Fruit fly (Drosophila melanogaster): ENCODE results near the gene Amt.

The Amt gene

dm6 chr3R:15208712-15209499 lies 40.0 kb downstream of the Amt start, which contains the start of the genes Spn88Eb and Mau2 (continued):
- TF ChIP-seq CG6175 (GFP tag; IDR thresholded peaks at IDR 0.05) (peak; percentile 53; the same call in 1 of the 3 replicates), chinmo (GFP tag; IDR thresholded peaks at IDR 0.05; ENCODE audit: partially characterized antibody) (0 out of 4 replicates have a peak, but pooled peaks have one; percentile 52), CG10565 (GFP tag; optimal IDR thresholded peaks at IDR 0.05) (no peak), caup (GFP tag; optimal IDR thresholded peaks at IDR 0.05; ENCODE audit: severe bottlenecking) (peak; percentile 67), Tbp (GFP tag; optimal IDR thresholded peaks at IDR 0.05) (no peak), CG11093 (GFP tag; IDR thresholded peaks at IDR 0.05) (no peak; the same call in 2 of the 3 replicates), Spps (tag; optimal IDR thresholded peaks at IDR 0.05) (no peak), CG9817 (tag; optimal IDR thresholded peaks at IDR 0.05) (peak; percentile 71), Hmr (GFP tag; optimal IDR thresholded peaks at IDR 0.05) (no peak), crol (GFP tag; IDR thresholded peaks at IDR 0.05) (no peak), CG14710 (tag; optimal IDR thresholded peaks at IDR 0.05) (peak; percentile 66), Sin3A (optimal IDR thresholded peaks at IDR 0.05) (peak; percentile 61), CG6689 (GFP tag; IDR thresholded peaks at IDR 0.05) (0 out of 2 replicates have a peak, but pooled peaks have one; percentile 34), Lpt (GFP tag; optimal IDR thresholded peaks at IDR 0.05) (no peak), CG30431 (GFP tag; optimal IDR thresholded peaks at IDR 0.05) (peak; percentile 48), CG7745 (tag; optimal IDR thresholded peaks at IDR 0.05) (no peak), unc-4 (GFP tag; IDR thresholded peaks at IDR 0.05; ENCODE audit: partially characterized antibody) (peak; percentile 72), CG3065 (GFP tag; optimal IDR thresholded peaks at IDR 0.05) (no peak), Rfx (GFP tag; IDR thresholded peaks at IDR 0.05) (peak; percentile 92), CG3838 (GFP tag; optimal IDR thresholded peaks at IDR 0.05) (no peak), trem (tag; optimal IDR thresholded peaks at IDR 0.05) (peak; percentile 49), dati (GFP tag; IDR thresholded peaks at IDR 0.05) (no peak), jigr1 (GFP tag; IDR thresholded peaks at IDR 0.05) (no peak), Bdp1 (GFP tag; optimal IDR thresholded peaks at IDR 0.05) (peak; percentile 56), CG2875 (GFP tag; optimal IDR thresholded peaks at IDR 0.05) (no peak), Dll (GFP tag; IDR thresholded peaks at IDR 0.05; ENCODE audit: partially characterized antibody) (peak; percentile 75; the same call in 3 of the 4 replicates), knrl (GFP tag; IDR thresholded peaks at IDR 0.05; ENCODE audit: partially characterized antibody) (peak; percentile 82), twi (tag; optimal IDR thresholded peaks at IDR 0.05) (no peak), salm (tag; optimal IDR thresholded peaks at IDR 0.05) (no peak), kni (GFP tag; optimal IDR thresholded peaks at IDR 0.05) (no peak), Max (GFP tag; optimal IDR thresholded peaks at IDR 0.05) (peak; percentile 42), fd3F (GFP tag; optimal IDR thresholded peaks at IDR 0.05) (peak; percentile 34), Antp (GFP tag; optimal IDR thresholded peaks at IDR 0.05) (peak; percentile 75), CG15696 (tag; optimal IDR thresholded peaks at IDR 0.05) (peak; percentile 48), fd102C (GFP tag; optimal IDR thresholded peaks at IDR 0.05) (peak; percentile 38), Mrtf (GFP tag; IDR thresholded peaks at IDR 0.05) (peak; percentile 69; the same call in 2 of the 3 replicates), cad (GFP tag; optimal IDR thresholded peaks at IDR 0.05) (no peak), CG1603 (tag; optimal IDR thresholded peaks at IDR 0.05) (peak; percentile 71), CG18476 (GFP tag; optimal IDR thresholded peaks at IDR 0.05) (peak; percentile 13), CG7963 (GFP tag; IDR thresholded peaks at IDR 0.05; ENCODE audit: partially characterized antibody) (no peak; the same call in 1 of the 3 replicates), CG3407 (GFP tag; optimal IDR thresholded peaks at IDR 0.05) (peak; percentile 31), CG8765 (GFP tag; IDR thresholded peaks at IDR 0.05) (peak; percentile 61; the same call in 1 of the 2 replicates), CG15073 (GFP tag; optimal IDR thresholded peaks at IDR 0.05) (no peak), Hey (tag; optimal IDR thresholded peaks at IDR 0.05) (no peak), CG32532 (GFP tag; IDR thresholded peaks at IDR 0.05) (peak; percentile 85), dpn (GFP tag; optimal IDR thresholded peaks at IDR 0.05) (peak; percentile 70 to 76), CG2889 (GFP tag; IDR thresholded peaks at IDR 0.05) (no peak), Hmx (GFP tag; optimal IDR thresholded peaks at IDR 0.05) (no peak), repo (GFP tag; optimal IDR thresholded peaks at IDR 0.05) (peak; percentile 23)

Measured in whole organism, embryonic.